Fruit fly (Drosophila melanogaster): Measurements from ENCODE around the gene Nep5.

- TF ChIP-seq CTCF (optimal IDR thresholded peaks at IDR 0.05) (no peak), CG8478 (optimal IDR thresholded peaks at IDR 0.05) (no peak)
Observed at dm6 chr3R:27100930-27101329, 36.9 kb upstream of the Nep5 start, which contains the start of gene Jhbp11.
